Fruit fly (Drosophila melanogaster) whole organism, embryonic: Measurements from ENCODE around the gene CG13369.

ENCODE experiments used
- Bdp1 ChIP-seq: fragments of 200-800 bp; sonication (Bioruptor generic); optimal IDR thresholded peaks from 3 replicates; lab custom pipeline; 2016; ENCODE audit warnings: missing biosample characterization, missing genetic modification characterization
- Bgb ChIP-seq: fragments of 200-800 bp; sonication (Bioruptor generic); IDR thresholded peaks from 2 replicates; pipeline ENCODE4 v1.3.6; 2022; ENCODE audit warnings: missing biosample characterization, missing genetic modification characterization; ENCODE audit not compliant: partially characterized antibody
- Bteb2 ChIP-seq: fragments of 200-800 bp; sonication (Bioruptor generic); optimal IDR thresholded peaks from 2 replicates; lab custom pipeline; 2016; ENCODE audit warnings: missing biosample characterization, missing genetic modification characterization
- CG10267 ChIP-seq: fragments of 200-800 bp; sonication (Bioruptor generic); optimal IDR thresholded peaks from 2 replicates; lab custom pipeline; 2018; ENCODE audit warnings: missing biosample characterization, mild to moderate bottlenecking, missing genetic modification characterization, moderate library complexity
- CG10321 ChIP-seq: fragments of 200-800 bp; sonication (Bioruptor generic); IDR thresholded peaks from 2 replicates; pipeline ENCODE4 v1.3.6; 2022; ENCODE audit warnings: missing biosample characterization, missing genetic modification characterization
- CG12236 ChIP-seq: fragments of 200-800 bp; sonication (Bioruptor generic); optimal IDR thresholded peaks from 2 replicates; lab custom pipeline; 2016; ENCODE audit warnings: missing biosample characterization, missing genetic modification characterization
- CG14050 ChIP-seq: fragments of 200-800 bp; sonication (Bioruptor generic); IDR thresholded peaks from 3 replicates; pipeline ENCODE4 v1.3.6; 2022; ENCODE audit warnings: missing biosample characterization, missing genetic modification characterization
- CG14710 ChIP-seq: fragments of 200-800 bp; sonication (Bioruptor generic); optimal IDR thresholded peaks from 3 replicates; lab custom pipeline; 2019; ENCODE audit warnings: missing biosample characterization, mild to moderate bottlenecking, missing genetic modification characterization, moderate library complexity
- CG14965 ChIP-seq: fragments of 200-800 bp; sonication (Bioruptor generic); optimal IDR thresholded peaks from 2 replicates; lab custom pipeline; 2016; ENCODE audit warnings: missing biosample characterization, missing genetic modification characterization, borderline replicate concordance
- CG15479 ChIP-seq: fragments of 200-800 bp; sonication (Bioruptor generic); optimal IDR thresholded peaks from 3 replicates; lab custom pipeline; 2019; ENCODE audit warnings: missing biosample characterization, mild to moderate bottlenecking, missing genetic modification characterization, moderate library complexity
- CG15601 ChIP-seq: fragments of 200-800 bp; sonication (Bioruptor generic); optimal IDR thresholded peaks from 3 replicates; lab custom pipeline; 2019; ENCODE audit warnings: missing biosample characterization, mild to moderate bottlenecking, missing genetic modification characterization, moderate library complexity
- CG17186 ChIP-seq: fragments of 200-800 bp; sonication (Bioruptor generic); optimal IDR thresholded peaks from 3 replicates; lab custom pipeline; 2017; ENCODE audit warnings: missing biosample characterization, missing genetic modification reagents, missing genetic modification characterization
- CG17568 ChIP-seq: fragments of 200-800 bp; sonication (Bioruptor generic); optimal IDR thresholded peaks from 2 replicates; lab custom pipeline; 2018; ENCODE audit warnings: missing biosample characterization, mild to moderate bottlenecking, missing genetic modification characterization, moderate library complexity
- CG1792 ChIP-seq: fragments of 200-800 bp; sonication (Bioruptor generic); optimal IDR thresholded peaks from 2 replicates; lab custom pipeline; 2016; ENCODE audit warnings: missing biosample characterization, missing genetic modification characterization
- CG18262 ChIP-seq: fragments of 200-800 bp; optimal IDR thresholded peaks from 3 replicates; lab custom pipeline; 2019; ENCODE audit warnings: missing biosample characterization, mild to moderate bottlenecking, missing genetic modification characterization, moderate library complexity
- CG32767 ChIP-seq: fragments of 200-800 bp; sonication (Bioruptor generic); IDR thresholded peaks from 2 replicates; pipeline ENCODE4 v1.3.6; 2022; ENCODE audit warnings: missing biosample characterization, missing genetic modification characterization
- CG34376 ChIP-seq: fragments of 200-800 bp; sonication (Bioruptor generic); optimal IDR thresholded peaks from 2 replicates; lab custom pipeline; 2018; ENCODE audit warnings: missing biosample characterization, mild to moderate bottlenecking, missing genetic modification characterization
- CG3726 ChIP-seq: fragments of 200-800 bp; sonication (Bioruptor generic); IDR thresholded peaks from 3 replicates; pipeline ENCODE4, ENCODE4 v1.3.6; 2022; ENCODE audit warnings: missing biosample characterization, missing genetic modification characterization
- CG7556 ChIP-seq: fragments of 200-800 bp; sonication (Bioruptor generic); optimal IDR thresholded peaks from 2 replicates; lab custom pipeline; 2017; ENCODE audit warnings: missing biosample characterization, mild to moderate bottlenecking, missing genetic modification characterization
- CG7839 ChIP-seq: fragments of 200-800 bp; sonication (Bioruptor generic); optimal IDR thresholded peaks from 3 replicates; lab custom pipeline; 2018; ENCODE audit warnings: missing biosample characterization, mild to moderate bottlenecking, missing genetic modification characterization, moderate library complexity
- CkIIα-i1 ChIP-seq: fragments of 200-800 bp; sonication (Bioruptor generic); IDR thresholded peaks from 2 replicates; pipeline ENCODE4 v1.3.6; 2022; ENCODE audit warnings: missing biosample characterization, missing genetic modification characterization
- Dbx ChIP-seq: fragments of 200-800 bp; sonication (Bioruptor generic); IDR thresholded peaks from 3 replicates; pipeline ENCODE4 v1.3.6; 2022; ENCODE audit warnings: missing biosample characterization, missing genetic modification characterization
- Dip2 ChIP-seq: fragments of 200-800 bp; sonication (Bioruptor generic); IDR thresholded peaks from 2 replicates; pipeline ENCODE4 v1.3.6; 2022; ENCODE audit warnings: missing biosample characterization, missing genetic modification characterization
- Drgx ChIP-seq: fragments of 200-800 bp; sonication (Bioruptor generic); IDR thresholded peaks from 2 replicates; pipeline ENCODE4 v1.3.6; 2022; ENCODE audit warnings: missing biosample characterization, missing genetic modification characterization
- ERR ChIP-seq: fragments of 200-800 bp; sonication (Bioruptor generic); optimal IDR thresholded peaks from 2 replicates; lab custom pipeline; 2016; ENCODE audit warnings: missing biosample characterization, missing genetic modification characterization
- Ets97D ChIP-seq: fragments of 200-800 bp; sonication (Bioruptor generic); optimal IDR thresholded peaks from 3 replicates; lab custom pipeline; 2016; ENCODE audit warnings: missing biosample characterization, missing genetic modification characterization
- GATAe ChIP-seq: fragments of 200-800 bp; sonication (Bioruptor generic); conservative IDR thresholded peaks from 2 replicates; pipeline ENCODE4 v1.3.6; 2022; ENCODE audit warnings: missing biosample characterization, missing genetic modification characterization
- HHEX ChIP-seq: fragments of 200-800 bp; sonication (Bioruptor generic); optimal IDR thresholded peaks from 3 replicates; lab custom pipeline; 2017; ENCODE audit warnings: missing biosample characterization, mild to moderate bottlenecking, missing genetic modification characterization, missing genetic modification reagents
- NK7.1 ChIP-seq: fragments of 200-800 bp; sonication (Bioruptor generic); optimal IDR thresholded peaks from 3 replicates; lab custom pipeline; 2016; ENCODE audit warnings: missing biosample characterization, missing genetic modification characterization
- abd-A ChIP-seq: fragments of 200-800 bp; sonication (Bioruptor generic); optimal IDR thresholded peaks from 3 replicates; lab custom pipeline; 2019; ENCODE audit warnings: missing biosample characterization, mild to moderate bottlenecking, missing genetic modification characterization, moderate library complexity
- ap ChIP-seq: fragments of 200-800 bp; sonication (Bioruptor generic); IDR thresholded peaks from 2 replicates; pipeline ENCODE4 v1.3.6; 2022; ENCODE audit warnings: missing biosample characterization, missing genetic modification characterization
- bowl ChIP-seq: fragments of 200-800 bp; sonication (Bioruptor generic); IDR thresholded peaks from 2 replicates; pipeline ENCODE4 v1.3.6; 2022; ENCODE audit warnings: missing biosample characterization, missing genetic modification characterization
- cg ChIP-seq: fragments of 200-800 bp; sonication (Bioruptor generic); optimal IDR thresholded peaks from 3 replicates; lab custom pipeline; 2019; ENCODE audit warnings: missing biosample characterization, mild to moderate bottlenecking, missing genetic modification characterization, moderate library complexity
- corto ChIP-seq: fragments of 200-800 bp; sonication (Bioruptor generic); optimal IDR thresholded peaks from 2 replicates; lab custom pipeline; 2016; ENCODE audit warnings: missing biosample characterization, mild to moderate bottlenecking, missing genetic modification characterization, moderate library complexity
- crp ChIP-seq, 2 experiments: fragments of 200-800 bp; sonication (Bioruptor generic); optimal IDR thresholded peaks; 2 replicates in 1 of 2; 3 replicates in 1 of 2; lab custom pipeline; 2017; ENCODE audit warnings: missing biosample characterization in 2 of 2, missing genetic modification characterization in 2 of 2, mild to moderate bottlenecking in 1 of 2, moderate library complexity in 1 of 2
- fd102C ChIP-seq: fragments of 200-800 bp; sonication (Bioruptor generic); optimal IDR thresholded peaks from 2 replicates; lab custom pipeline; 2018; ENCODE audit warnings: missing biosample characterization, mild to moderate bottlenecking, missing genetic modification characterization, moderate library complexity
- knrl ChIP-seq: fragments of 200-800 bp; sonication (Bioruptor generic); IDR thresholded peaks from 3 replicates; pipeline ENCODE4 v1.3.6; 2022; ENCODE audit warnings: missing biosample characterization, missing genetic modification characterization; ENCODE audit not compliant: partially characterized antibody
- nmo ChIP-seq: fragments of 200-800 bp; sonication (Bioruptor generic); optimal IDR thresholded peaks from 2 replicates; lab custom pipeline; 2018; ENCODE audit warnings: missing biosample characterization, mild to moderate bottlenecking, missing genetic modification characterization, moderate library complexity
- oc ChIP-seq: fragments of 200-800 bp; sonication (Bioruptor generic); optimal IDR thresholded peaks from 2 replicates; lab custom pipeline; 2018; ENCODE audit warnings: missing biosample characterization, mild to moderate bottlenecking, missing genetic modification characterization, moderate library complexity
- peb ChIP-seq: fragments of 200-800 bp; sonication (Bioruptor generic); IDR thresholded peaks from 2 replicates; pipeline ENCODE4 v1.3.6; 2022; ENCODE audit warnings: missing biosample characterization, missing genetic modification characterization
- psq ChIP-seq: fragments of 200-800 bp; sonication (Bioruptor generic); optimal IDR thresholded peaks from 2 replicates; lab custom pipeline; 2017; ENCODE audit warnings: missing biosample characterization, missing genetic modification characterization
- schlank ChIP-seq: fragments of 200-800 bp; sonication (Bioruptor generic); optimal IDR thresholded peaks from 2 replicates; lab custom pipeline; 2018; ENCODE audit warnings: missing biosample characterization, mild to moderate bottlenecking, missing genetic modification characterization
- seq ChIP-seq: fragments of 200-800 bp; sonication (Bioruptor generic); IDR thresholded peaks from 2 replicates; pipeline ENCODE4 v1.3.6; 2022; ENCODE audit warnings: missing biosample characterization, missing genetic modification characterization
- shn ChIP-seq: fragments of 200-800 bp; sonication (Bioruptor generic); optimal IDR thresholded peaks from 3 replicates; lab custom pipeline; 2016; ENCODE audit warnings: missing biosample characterization, missing genetic modification characterization
- slp2 ChIP-seq: fragments of 200-800 bp; sonication (Bioruptor generic); optimal IDR thresholded peaks from 2 replicates; lab custom pipeline; 2016; ENCODE audit warnings: missing biosample characterization, missing genetic modification characterization
- sr ChIP-seq: fragments of 200-800 bp; sonication (Bioruptor generic); IDR thresholded peaks from 3 replicates; pipeline ENCODE4 v1.3.6; 2022; ENCODE audit warnings: missing biosample characterization, missing genetic modification characterization
- sug ChIP-seq: fragments of 200-800 bp; optimal IDR thresholded peaks from 2 replicates; lab custom pipeline; 2019; ENCODE audit warnings: missing biosample characterization, mild to moderate bottlenecking, missing genetic modification characterization, moderate library complexity
- tio ChIP-seq: fragments of 200-800 bp; sonication (Bioruptor generic); optimal IDR thresholded peaks from 2 replicates; lab custom pipeline; 2017; ENCODE audit warnings: missing biosample characterization, missing genetic modification characterization, inconsistent platforms
- zf30C ChIP-seq: fragments of 200-800 bp; sonication (Bioruptor generic); optimal IDR thresholded peaks from 3 replicates; lab custom pipeline; 2018; ENCODE audit warnings: missing biosample characterization, mild to moderate bottlenecking, missing genetic modification characterization

CG13369 gene

DNA sequence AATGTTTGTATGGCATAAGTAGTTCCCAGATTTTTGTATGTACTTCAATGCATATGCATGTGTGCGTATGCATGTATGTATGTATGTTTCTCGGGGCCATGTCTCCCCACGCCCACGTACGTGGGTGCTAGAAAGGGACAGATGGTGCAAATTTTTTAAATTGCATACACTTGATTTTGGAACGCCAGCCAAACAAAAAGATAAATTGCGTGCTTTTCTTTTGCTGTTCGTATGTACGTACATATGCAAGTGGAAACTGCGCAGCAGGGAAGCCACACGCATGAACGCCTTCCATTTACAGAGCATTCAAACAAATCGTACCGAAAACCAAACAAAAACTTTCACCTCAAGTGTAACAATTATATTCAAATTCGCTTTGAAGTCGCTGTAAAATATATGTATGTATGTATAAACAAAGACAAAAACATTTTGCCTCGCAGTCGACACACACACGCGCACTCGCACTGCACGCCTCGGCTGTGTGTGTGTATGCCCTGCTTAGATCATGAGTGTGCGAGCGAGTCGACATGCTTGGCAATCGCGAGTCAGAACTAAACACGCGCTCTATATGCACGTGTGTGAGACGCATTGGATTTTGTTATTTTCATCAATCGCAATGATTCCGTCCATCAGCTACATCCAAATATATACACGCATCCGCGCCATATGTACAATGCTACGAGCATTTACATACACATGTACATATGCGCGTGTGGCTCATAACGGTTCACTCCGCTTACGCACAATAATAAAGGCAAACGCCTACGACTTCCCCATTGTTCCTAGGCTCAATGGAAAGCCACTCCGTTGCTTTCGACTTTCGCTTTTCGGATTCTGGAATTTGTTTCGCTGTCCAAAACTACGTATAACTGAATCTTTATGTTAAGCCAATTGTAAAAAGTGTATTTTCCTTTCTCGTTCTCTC is 13.6 kb downstream of the CG13369 start (continued):
- TF ChIP-seq crp (GFP tag; optimal IDR thresholded peaks at IDR 0.05; lab: Kevin White, UChicago) = no peak
- no peak for TF ChIP-seq Ets97D (GFP tag; lab: Kevin White, UChicago)
- TF ChIP-seq corto (GFP tag; lab: Kevin White, UChicago) = no peak
- no peak for TF ChIP-seq CG12236 (GFP tag; lab: Kevin White, UChicago)
- no peak for TF ChIP-seq CkIIα-i1 (GFP tag; lab: Robert Waterston, UW)
- no peak for TF ChIP-seq GATAe (GFP tag; lab: Robert Waterston, UW)
- TF ChIP-seq CG7839 (tag; lab: Kevin White, UChicago) = no peak
- peak; percentile 27 for TF ChIP-seq CG34376 (GFP tag; lab: Kevin White, UChicago)
- TF ChIP-seq Dbx (GFP tag; lab: Robert Waterston, UW) = no peak
- TF ChIP-seq abd-A (tag; lab: Kevin White, UChicago) = no peak
- no peak for TF ChIP-seq tio (GFP tag; lab: Kevin White, UChicago)
- peak; percentile 38; the same call in 1 of the 2 replicates for TF ChIP-seq Bgb (GFP tag; lab: Robert Waterston, UW)
- no peak for TF ChIP-seq peb (GFP tag; lab: Robert Waterston, UW)
- TF ChIP-seq CG3726 = no peak
- TF ChIP-seq psq (GFP tag; lab: Kevin White, UChicago) = no peak
- no peak for TF ChIP-seq CG1792 (GFP tag; lab: Kevin White, UChicago)
- no peak for TF ChIP-seq ap (GFP tag; lab: Robert Waterston, UW)
- no peak for TF ChIP-seq zf30C (GFP tag; lab: Kevin White, UChicago)
- peak; percentile 76; the same call in 2 of the 3 replicates for TF ChIP-seq sr (GFP tag; lab: Robert Waterston, UW)
- TF ChIP-seq CG10321 = peak; percentile 79
- TF ChIP-seq CG7556 = no peak
- no peak for TF ChIP-seq CG10267
- TF ChIP-seq knrl (GFP tag; lab: Robert Waterston, UW) = no peak
- TF ChIP-seq Bdp1 (GFP tag; lab: Kevin White, UChicago) = no peak
- no peak for TF ChIP-seq CG18262 (tag; lab: Kevin White, UChicago)
- TF ChIP-seq CG15479 (GFP tag; lab: Kevin White, UChicago) = peak; percentile 63
- TF ChIP-seq CG14710 (tag; lab: Kevin White, UChicago) = no peak
- TF ChIP-seq CG15601 = no peak
- no peak for TF ChIP-seq seq (GFP tag; lab: Robert Waterston, UW)
- TF ChIP-seq sug (tag; lab: Kevin White, UChicago) = no peak
- no peak for TF ChIP-seq NK7.1 (GFP tag; lab: Kevin White, UChicago)
- TF ChIP-seq Bteb2 = no peak
- TF ChIP-seq CG14965 = no peak
- no peak for TF ChIP-seq HHEX
- no peak for TF ChIP-seq CG14050
- no peak for TF ChIP-seq bowl (GFP tag; lab: Robert Waterston, UW)
- no peak for TF ChIP-seq CG17568 (GFP tag; lab: Kevin White, UChicago)
- peak; percentile 12 for TF ChIP-seq oc (tag; lab: Kevin White, UChicago)
- no peak for TF ChIP-seq CG17186
- 0 out of 2 replicates have a peak, but pooled peaks have one; percentile 39 for TF ChIP-seq CG32767
- TF ChIP-seq shn (GFP tag; lab: Kevin White, UChicago) = no peak
- no peak for TF ChIP-seq ERR
- TF ChIP-seq schlank (tag; lab: Kevin White, UChicago) = no peak
- peak; percentile 4 for TF ChIP-seq nmo (GFP tag; lab: Kevin White, UChicago)
- peak; percentile 91 for TF ChIP-seq cg (GFP tag; lab: Kevin White, UChicago)
- TF ChIP-seq slp2 (GFP tag; lab: Kevin White, UChicago) = no peak
- no peak for TF ChIP-seq Drgx (GFP tag; lab: Robert Waterston, UW)
- no peak for TF ChIP-seq fd102C
- no peak for TF ChIP-seq Dip2 (GFP tag; lab: Robert Waterston, UW)
